Worm (Caenorhabditis elegans): ENCODE data around the gene str-37.

Gene str-37

DNA sequence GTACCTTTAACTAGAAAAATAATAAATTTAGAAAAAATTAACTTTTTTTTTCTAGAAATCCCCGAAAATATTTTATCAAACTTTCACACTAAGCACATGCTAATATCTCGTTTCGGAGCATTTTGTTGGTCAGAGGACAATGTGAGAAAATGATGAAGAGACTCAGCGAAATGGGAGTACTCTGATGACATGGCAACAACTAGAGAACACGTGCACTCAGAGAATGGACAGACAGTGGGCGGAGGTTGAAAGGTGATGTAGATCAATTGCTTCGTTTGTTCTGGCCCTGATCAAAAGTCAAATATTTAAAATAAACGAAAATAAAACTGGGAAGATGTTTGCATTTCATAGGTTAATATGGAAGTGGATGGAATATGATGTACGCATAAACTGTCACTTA, 6.9 kb downstream of the str-37 start:
- TF ChIP-seq ceh-40 (GFP tag; IDR thresholded peaks at IDR 0.05) (no peak), ceh-100 (GFP tag; IDR thresholded peaks at IDR 0.05) (no peak), K12H6.12 (tag; optimal IDR thresholded peaks at IDR 0.05) (no peak)

DNA sequence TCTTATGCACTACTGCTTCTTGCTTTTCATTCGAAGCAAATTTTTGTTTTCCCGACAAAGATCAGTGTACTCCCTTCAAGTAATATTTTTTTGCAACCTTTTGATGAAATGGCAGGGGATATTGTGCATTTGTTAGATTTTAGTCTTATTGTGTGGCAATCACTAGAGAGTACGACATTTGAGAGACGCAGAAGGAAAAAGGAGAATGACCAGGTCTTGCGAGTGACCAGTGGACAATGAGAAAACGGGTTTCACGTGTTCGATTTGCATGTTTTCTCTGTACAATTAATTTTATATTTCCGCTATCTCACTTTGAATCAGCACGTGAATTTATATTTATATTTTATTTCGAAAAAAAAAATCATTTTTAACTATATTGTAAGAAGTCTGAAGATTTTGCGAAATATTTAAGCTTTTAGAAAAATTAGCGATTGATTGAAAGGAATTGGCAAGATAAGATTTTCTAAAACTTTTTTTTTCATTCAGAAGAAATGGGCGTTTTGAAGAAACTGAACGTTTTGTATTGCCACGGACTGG, 8.4 kb downstream of the str-37 start, which contains the start of gene C50B6.9:
Gene C50B6.9 (plus strand): TSS at position 487 of the 537 bp plus-strand sequence.
- TF ChIP-seq ceh-91 (GFP tag; IDR thresholded peaks at IDR 0.05) = no peak
- TF ChIP-seq ceh-27 (GFP tag; optimal IDR thresholded peaks at IDR 0.05) = no peak
- TF ChIP-seq F57A8.1 (GFP tag; optimal IDR thresholded peaks at IDR 0.05) = no peak
- no peak for TF ChIP-seq hrde-1 (tag; optimal IDR thresholded peaks at IDR 0.05; ENCODE audit: borderline replicate concordance)
- TF ChIP-seq snpc-1.1 (tag; optimal IDR thresholded peaks at IDR 0.05; ENCODE audit: insufficient read depth) = no peak
- no peak for TF ChIP-seq lin-26 (GFP tag; IDR thresholded peaks at IDR 0.05)
- TF ChIP-seq nhr-120 (GFP tag; IDR thresholded peaks at IDR 0.05) = no peak
- TF ChIP-seq hlh-26 (GFP tag; conservative IDR thresholded peaks at IDR 0.05) = no peak
- no peak for TF ChIP-seq lsl-1 (GFP tag; optimal IDR thresholded peaks at IDR 0.05)
- no peak for TF ChIP-seq C06A6.2 (GFP tag; conservative IDR thresholded peaks at IDR 0.05)
- no peak for TF ChIP-seq efl-1 (GFP tag; optimal IDR thresholded peaks at IDR 0.05)
- TF ChIP-seq cebp-1 (GFP tag; IDR thresholded peaks at IDR 0.05) = no peak
- TF ChIP-seq cebp-1 (tag; optimal IDR thresholded peaks at IDR 0.05) = no peak
- no peak for TF ChIP-seq nhr-27 (tag; optimal IDR thresholded peaks at IDR 0.05)
- no peak for TF ChIP-seq ztf-18 (tag; optimal IDR thresholded peaks at IDR 0.05)

DNA sequence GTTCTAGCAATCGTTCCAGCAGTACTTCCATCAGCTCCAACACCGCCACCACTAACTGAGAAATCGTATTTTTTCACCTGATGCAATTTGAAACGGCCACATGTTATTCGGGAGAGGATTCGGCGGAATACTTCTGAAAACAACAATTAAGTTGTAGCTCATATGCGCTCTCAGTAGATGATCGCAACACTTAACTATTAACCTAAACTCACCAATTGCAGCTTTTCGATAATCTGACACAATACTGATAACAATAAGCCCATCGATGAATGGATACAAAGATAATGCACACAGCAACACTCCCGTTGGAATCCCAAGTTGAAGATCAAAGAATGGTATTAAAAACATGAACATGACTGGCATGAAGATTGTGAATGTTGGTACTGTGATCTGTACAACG, 10.5 kb downstream of the str-37 start:
- TF ChIP-seq ekl-4 (GFP tag; IDR thresholded peaks at IDR 0.05) (no peak), D2030.7 (GFP tag; IDR thresholded peaks at IDR 0.05) (no peak), ztf-22 (GFP tag; optimal IDR thresholded peaks at IDR 0.05) (no peak), nfya-1 (tag; optimal IDR thresholded peaks at IDR 0.05; ENCODE audit: borderline replicate concordance, insufficient read depth) (no peak), Y53F4B.3 (GFP tag; IDR thresholded peaks at IDR 0.05) (no peak), egl-18 (GFP tag; IDR thresholded peaks at IDR 0.05) (no peak), madf-10 (tag; optimal IDR thresholded peaks at IDR 0.05) (no peak), C06A6.2 (GFP tag; conservative IDR thresholded peaks at IDR 0.05) (no peak), T26A5.8 (tag; optimal IDR thresholded peaks at IDR 0.05) (no peak), pbrm-1 (GFP tag; IDR thresholded peaks at IDR 0.05) (no peak), mel-28 (tag; optimal IDR thresholded peaks at IDR 0.05; ENCODE audit: borderline replicate concordance) (no peak), F39B2.1 (GFP tag; IDR thresholded peaks at IDR 0.05) (no peak), F10E7.11 (tag; optimal IDR thresholded peaks at IDR 0.05) (no peak), bed-2 (GFP tag; IDR thresholded peaks at IDR 0.05) (no peak), somi-1 (GFP tag; optimal IDR thresholded peaks at IDR 0.05) (no peak), chd-7 (tag; optimal IDR thresholded peaks at IDR 0.05) (no peak), aptf-3 (GFP tag; IDR thresholded peaks at IDR 0.05) (no peak), madf-3 (GFP tag; IDR thresholded peaks at IDR 0.05) (no peak), cebp-2 (GFP tag; IDR thresholded peaks at IDR 0.05) (no peak), B0035.1 (tag; optimal IDR thresholded peaks at IDR 0.05) (no peak)
